Worm (Caenorhabditis elegans) whole organism, L1 larva: Measurements from ENCODE around the gene tut-2.

ENCODE experiments used
- C04F5.9 ChIP-seq: sonication (generic microtip); optimal IDR thresholded peaks from 2 replicates; lab custom pipeline; 2016; ENCODE audit warnings: missing genetic modification characterization, missing compliant biosample characterization
- C16A3.4 ChIP-seq: fragments of 150-350 bp; optimal IDR thresholded peaks from 2 replicates; lab custom pipeline; 2014; ENCODE audit warnings: missing biosample characterization, missing genetic modification characterization
- F16B12.6 ChIP-seq: fragments of 150-350 bp; optimal IDR thresholded peaks from 2 replicates; lab custom pipeline; 2014; ENCODE audit warnings: missing biosample characterization, missing genetic modification characterization
- aha-1 ChIP-seq: fragments of 150-350 bp; optimal IDR thresholded peaks from 2 replicates; lab custom pipeline; 2014; ENCODE audit warnings: missing biosample characterization, missing genetic modification characterization
- blmp-1 ChIP-seq: fragments of 150-350 bp; optimal IDR thresholded peaks from 2 replicates; lab custom pipeline; 2014; ENCODE audit warnings: missing biosample characterization, missing genetic modification characterization
- ceh-63 ChIP-seq: fragments of 200-800 bp; sonication (Bioruptor generic); optimal IDR thresholded peaks from 2 replicates; lab custom pipeline; 2018; ENCODE audit warnings: mild to moderate bottlenecking, missing genetic modification characterization, missing compliant biosample characterization
- ceh-82 ChIP-seq, 3 experiments: fragments of 150-350 bp in 1 of 3; sonication (generic microtip) in 2 of 3; optimal IDR thresholded peaks; 2 replicates each; lab custom pipeline; 2014 to 2017; ENCODE audit warnings: missing biosample characterization in 3 of 3, missing genetic modification characterization in 3 of 3
- ceh-90 ChIP-seq: sonication (generic microtip); optimal IDR thresholded peaks from 2 replicates; lab custom pipeline; 2016; ENCODE audit warnings: missing genetic modification characterization, missing compliant biosample characterization
- ces-1 ChIP-seq: fragments of 150-350 bp; optimal IDR thresholded peaks from 2 replicates; lab custom pipeline; 2014; ENCODE audit warnings: missing biosample characterization, missing genetic modification reagents, missing genetic modification characterization
- dsc-1 ChIP-seq: sonication (generic microtip); optimal IDR thresholded peaks from 2 replicates; lab custom pipeline; 2016; ENCODE audit warnings: mild to moderate bottlenecking, missing genetic modification characterization, missing compliant biosample characterization
- efl-1 ChIP-seq, 4 experiments: fragments of 150-350 bp; optimal IDR thresholded peaks in 3 of 4; peaks in 1 of 4; 1 replicate in 1 of 4; 2 replicates in 3 of 4; lab custom pipeline; 2014; ENCODE audit warnings: missing biosample characterization in 2 of 4, missing genetic modification characterization in 2 of 4, missing genetic modification reagents in 2 of 4
- elt-2 ChIP-seq: sonication (generic microtip); optimal IDR thresholded peaks from 2 replicates; lab custom pipeline; 2016; ENCODE audit warnings: missing genetic modification characterization, mild to moderate bottlenecking, inconsistent platforms, missing compliant biosample characterization, missing genetic modification reagents
- ets-5 ChIP-seq: fragments of 200-800 bp; sonication (Bioruptor generic); IDR thresholded peaks from 2 replicates; pipeline ENCODE4 v1.3.6; 2022; ENCODE audit warnings: missing genetic modification characterization, missing compliant biosample characterization
- fkh-8 ChIP-seq: sonication (generic microtip); optimal IDR thresholded peaks from 2 replicates; lab custom pipeline; 2016; ENCODE audit warnings: mild to moderate bottlenecking, missing genetic modification characterization, missing compliant biosample characterization
- fos-1 ChIP-seq: fragments of 150-350 bp; optimal IDR thresholded peaks from 2 replicates; lab custom pipeline; 2014; ENCODE audit warnings: missing biosample characterization, missing genetic modification characterization
- grh-1 ChIP-seq: fragments of 200-800 bp; sonication (Bioruptor generic); IDR thresholded peaks from 2 replicates; pipeline ENCODE4 v1.3.6; 2022; ENCODE audit warnings: missing genetic modification reagents, missing genetic modification characterization, missing compliant biosample characterization
- hlh-4 ChIP-seq: sonication (generic microtip); optimal IDR thresholded peaks from 2 replicates; lab custom pipeline; 2016; ENCODE audit warnings: mild to moderate bottlenecking, missing genetic modification characterization, missing compliant biosample characterization
- hpl-2 ChIP-seq: fragments of 150-350 bp; optimal IDR thresholded peaks from 2 replicates; lab custom pipeline; 2014; ENCODE audit warnings: missing biosample characterization, missing genetic modification reagents, missing genetic modification characterization
- irx-1 ChIP-seq: sonication (generic microtip); optimal IDR thresholded peaks from 2 replicates; lab custom pipeline; 2016; ENCODE audit warnings: missing genetic modification characterization, missing compliant biosample characterization
- lin-15B ChIP-seq: fragments of 150-350 bp; sonication (generic microtip); optimal IDR thresholded peaks from 3 replicates; lab custom pipeline; 2014; ENCODE audit warnings: missing biosample characterization, missing genetic modification characterization
- lin-39 ChIP-seq: fragments of 150-350 bp; optimal IDR thresholded peaks from 2 replicates; lab custom pipeline; 2014; ENCODE audit warnings: missing biosample characterization, missing genetic modification reagents, missing genetic modification characterization
- lir-3 ChIP-seq: sonication (generic microtip); optimal IDR thresholded peaks from 2 replicates; lab custom pipeline; 2016; ENCODE audit warnings: mild to moderate bottlenecking, missing genetic modification characterization, moderate library complexity, missing compliant biosample characterization; ENCODE audit not compliant: poor library complexity
- lsy-2 ChIP-seq, 2 experiments: fragments of 150-350 bp; optimal IDR thresholded peaks; 2 replicates each; lab custom pipeline; 2014; ENCODE audit warnings: missing biosample characterization in 2 of 2, missing genetic modification characterization in 2 of 2
- mab-9 ChIP-seq: fragments of 200-800 bp; sonication (Bioruptor generic); IDR thresholded peaks from 2 replicates; pipeline ENCODE4 v1.3.6; 2022; ENCODE audit warnings: missing genetic modification reagents, missing genetic modification characterization, missing compliant biosample characterization
- nhr-20 ChIP-seq: sonication (generic microtip); optimal IDR thresholded peaks from 2 replicates; lab custom pipeline; 2016; ENCODE audit warnings: mild to moderate bottlenecking, missing genetic modification characterization, missing compliant biosample characterization
- nhr-237 ChIP-seq: fragments of 150-350 bp; optimal IDR thresholded peaks from 2 replicates; lab custom pipeline; 2014; ENCODE audit warnings: missing biosample characterization, missing genetic modification characterization
- nhr-28 ChIP-seq: fragments of 150-350 bp; optimal IDR thresholded peaks from 2 replicates; lab custom pipeline; 2014; ENCODE audit warnings: missing biosample characterization, missing genetic modification characterization
- nhr-71 ChIP-seq: sonication (generic microtip); optimal IDR thresholded peaks from 2 replicates; lab custom pipeline; 2016; ENCODE audit warnings: mild to moderate bottlenecking, missing genetic modification characterization, moderate library complexity, missing compliant biosample characterization
- nhr-85 ChIP-seq: sonication (generic microtip); peaks from one replicate; lab custom pipeline; 2016; ENCODE audit warnings: missing genetic modification characterization, inconsistent platforms, missing compliant biosample characterization
- pax-3 ChIP-seq: fragments of 200-800 bp; sonication (Bioruptor generic); optimal IDR thresholded peaks from 2 replicates; lab custom pipeline; 2018; ENCODE audit warnings: mild to moderate bottlenecking, missing genetic modification characterization, moderate library complexity, missing compliant biosample characterization
- pqm-1 ChIP-seq: sonication (generic microtip); optimal IDR thresholded peaks from 3 replicates; lab custom pipeline; 2017; ENCODE audit warnings: missing biosample characterization, missing genetic modification characterization
- rnt-1 ChIP-seq: sonication (generic microtip); optimal IDR thresholded peaks from 2 replicates; lab custom pipeline; 2016; ENCODE audit warnings: mild to moderate bottlenecking, missing genetic modification characterization, moderate library complexity, missing compliant biosample characterization
- skn-1 ChIP-seq: fragments of 150-350 bp; optimal IDR thresholded peaks from 2 replicates; lab custom pipeline; 2014; ENCODE audit warnings: missing biosample characterization, missing genetic modification characterization
- snpc-4 ChIP-seq: fragments of 150-350 bp; optimal IDR thresholded peaks from 2 replicates; lab custom pipeline; 2014; ENCODE audit warnings: missing biosample characterization, missing genetic modification characterization
- sup-37 ChIP-seq: fragments of 200-800 bp; sonication (Bioruptor generic); optimal IDR thresholded peaks from 2 replicates; lab custom pipeline; 2018; ENCODE audit warnings: mild to moderate bottlenecking, missing genetic modification characterization, missing compliant biosample characterization
- swsn-7 ChIP-seq: sonication (generic microtip); optimal IDR thresholded peaks from 2 replicates; lab custom pipeline; 2016; ENCODE audit warnings: missing genetic modification characterization, missing compliant biosample characterization
- unc-130 ChIP-seq: fragments of 150-350 bp; optimal IDR thresholded peaks from 2 replicates; lab custom pipeline; 2017; ENCODE audit warnings: missing biosample characterization, missing genetic modification characterization, inconsistent platforms
- unc-30 ChIP-seq: sonication (generic microtip); optimal IDR thresholded peaks from 2 replicates; lab custom pipeline; 2017; ENCODE audit warnings: missing biosample characterization, missing genetic modification characterization
- unc-86 ChIP-seq: sonication (generic microtip); optimal IDR thresholded peaks from 2 replicates; lab custom pipeline; 2016; ENCODE audit warnings: missing genetic modification characterization, missing compliant biosample characterization
- unc-98 ChIP-seq: fragments of 200-800 bp; sonication (Bioruptor generic); IDR thresholded peaks from 2 replicates; pipeline ENCODE4 v1.3.6; 2022; ENCODE audit warnings: missing genetic modification characterization, missing compliant biosample characterization
- xbp-1 ChIP-seq: sonication (generic microtip); optimal IDR thresholded peaks from 2 replicates; lab custom pipeline; 2016; ENCODE audit warnings: missing genetic modification characterization, missing compliant biosample characterization
- zag-1 ChIP-seq: fragments of 150-350 bp; optimal IDR thresholded peaks from 2 replicates; lab custom pipeline; 2014; ENCODE audit warnings: missing biosample characterization, missing genetic modification characterization

The tut-2 gene

ce11 chrV:10681117-10681959 lies 23.3 kb downstream of the tut-2 start (continued):
- TF ChIP-seq hlh-4 (tag; lab: Kevin White, UChicago): no peak
- no peak for TF ChIP-seq lir-3 (tag; lab: Kevin White, UChicago)
- no peak for TF ChIP-seq pax-3 (tag; lab: Kevin White, UChicago)
- no peak for TF ChIP-seq fos-1 (tag; lab: Kevin White, UChicago)
- no peak for TF ChIP-seq zag-1
- TF ChIP-seq unc-98: no peak
- TF ChIP-seq ceh-90: no peak
- peak in 1 of 2 experiments; percentile 3 for TF ChIP-seq efl-1 (optimal IDR thresholded peaks at IDR 0.05; lab: Kevin White, UChicago)
- peak in 1 of 2 experiments; percentile 80 for TF ChIP-seq efl-1 (GFP tag; optimal IDR thresholded peaks at IDR 0.05 in 1 of 2; lab: Kevin White, UChicago)
- TF ChIP-seq hpl-2: no peak
- no peak for TF ChIP-seq nhr-28 (tag; lab: Kevin White, UChicago)
- no peak for TF ChIP-seq fkh-8 (tag; lab: Kevin White, UChicago)
- no peak for TF ChIP-seq aha-1 (tag; lab: Kevin White, UChicago)
- TF ChIP-seq xbp-1 (tag; lab: Kevin White, UChicago): no peak
- TF ChIP-seq ceh-82 (tag; optimal IDR thresholded peaks at IDR 0.05; lab: Kevin White, UChicago): peak in 1 of 3 experiments; percentile 4
- TF ChIP-seq blmp-1 (tag; lab: Kevin White, UChicago): peak; percentile 49
- no peak for TF ChIP-seq grh-1 (GFP tag; lab: Robert Waterston, UW)
- TF ChIP-seq unc-30 (tag; lab: Kevin White, UChicago): no peak
- no peak for TF ChIP-seq nhr-237 (tag; lab: Kevin White, UChicago)
- no peak for TF ChIP-seq C04F5.9 (tag; lab: Kevin White, UChicago)
- no peak for TF ChIP-seq snpc-4 (tag; lab: Kevin White, UChicago)
- no peak for TF ChIP-seq pqm-1
- TF ChIP-seq C16A3.4 (tag; lab: Kevin White, UChicago): no peak
- TF ChIP-seq unc-86 (tag; lab: Kevin White, UChicago): no peak
- peak; percentile 54 for TF ChIP-seq nhr-71 (tag; lab: Kevin White, UChicago)
- TF ChIP-seq ceh-63 (GFP tag; lab: Kevin White, UChicago): no peak
- no peak for TF ChIP-seq ets-5
- TF ChIP-seq elt-2: peak; percentile 74
- no peak for TF ChIP-seq mab-9
- TF ChIP-seq lsy-2 (tag; optimal IDR thresholded peaks at IDR 0.05; lab: Kevin White, UChicago): no peak
- TF ChIP-seq unc-130: no peak
- no peak for TF ChIP-seq F16B12.6 (tag; lab: Kevin White, UChicago)
- TF ChIP-seq irx-1: no peak
- TF ChIP-seq sup-37 (GFP tag; lab: Kevin White, UChicago): no peak
- TF ChIP-seq lin-15B (tag; lab: Kevin White, UChicago): no peak
- no peak for TF ChIP-seq lin-39 (tag; lab: Kevin White, UChicago)
- TF ChIP-seq dsc-1 (tag; lab: Kevin White, UChicago): peak; percentile 75
- TF ChIP-seq swsn-7: peak; percentile 28
- peak; percentile 11 for TF ChIP-seq rnt-1
- no peak for TF ChIP-seq skn-1
- TF ChIP-seq ces-1 (GFP tag; lab: Kevin White, UChicago): no peak

- TF ChIP-seq zag-1 (no peak), unc-130 (no peak), nhr-20 (tag; lab: Kevin White, UChicago) (no peak), elt-2 (no peak), efl-1 (optimal IDR thresholded peaks at IDR 0.05; lab: Kevin White, UChicago) (no peak), efl-1 (GFP tag; optimal IDR thresholded peaks at IDR 0.05 in 1 of 2; lab: Kevin White, UChicago) (peak in 1 of 2 experiments; percentile 49), fos-1 (tag; lab: Kevin White, UChicago) (no peak), nhr-85 (tag; lab: Kevin White, UChicago) (peak; percentile 41)
Observed at ce11 chrV:10682122-10682521, 24.1 kb downstream of the tut-2 start, which contains the start of gene gsp-1. gsp-1 (plus strand) TSS chrV:10682422.
